Worm (Caenorhabditis elegans) whole organism, young adult: Measurements from ENCODE around the gene R08E3.1.

Experiments
- Y79H2A.3 ChIP-seq: fragments of 200-800 bp; sonication (Bioruptor generic); conservative IDR thresholded peaks from 2 replicates; pipeline ENCODE4 v1.3.6; 2022; ENCODE audit warnings: missing genetic modification reagents, missing genetic modification characterization, missing compliant biosample characterization
- dox-1 ChIP-seq: fragments of 200-800 bp; sonication (Bioruptor generic); IDR thresholded peaks from 2 replicates; pipeline ENCODE4 v1.3.6; 2022; ENCODE audit warnings: missing genetic modification reagents, missing genetic modification characterization, missing compliant biosample characterization
- lin-54 ChIP-seq: fragments of 200-800 bp; sonication (Bioruptor generic); optimal IDR thresholded peaks from 2 replicates; lab custom pipeline; 2018; ENCODE audit warnings: mild to moderate bottlenecking, missing genetic modification characterization, missing compliant biosample characterization
- lsy-27 ChIP-seq: sonication (generic microtip); optimal IDR thresholded peaks from 2 replicates; lab custom pipeline; 2017; ENCODE audit warnings: missing genetic modification characterization, mild to moderate bottlenecking, missing compliant biosample characterization, antibody characterized with exemption, missing genotype, borderline replicate concordance; ENCODE audit not compliant: insufficient read depth
- nfyb-1 ChIP-seq: fragments of 200-800 bp; sonication (Bioruptor generic); IDR thresholded peaks from 2 replicates; pipeline ENCODE4 v1.3.6; 2022; ENCODE audit warnings: missing genetic modification reagents, missing genetic modification characterization, missing compliant biosample characterization
- unc-130 ChIP-seq: sonication (generic microtip); optimal IDR thresholded peaks from 2 replicates; lab custom pipeline; 2016; ENCODE audit warnings: missing genetic modification reagents, missing genetic modification characterization, missing compliant biosample characterization

DNA sequence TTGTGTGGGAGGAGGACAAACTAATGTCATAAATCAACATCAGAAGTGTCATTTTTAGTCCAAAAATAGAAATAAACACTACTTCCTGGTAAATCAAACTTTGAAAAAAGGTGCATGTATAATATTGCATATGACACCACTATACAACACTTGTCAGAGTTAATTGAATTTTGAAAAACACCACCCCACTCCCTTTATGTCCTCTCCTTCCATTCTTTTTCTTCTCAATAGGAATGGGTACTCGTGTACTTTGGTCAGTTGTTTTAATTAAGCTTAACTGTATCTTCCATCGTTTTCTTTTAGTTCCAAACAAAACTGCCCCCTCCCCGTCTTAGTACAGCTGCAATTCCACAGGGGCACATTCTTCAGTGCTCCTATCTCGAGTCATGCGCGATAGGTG lies 34.9 kb upstream of the R08E3.1 start:
- TF ChIP-seq unc-130 (GFP tag; lab: Kevin White, UChicago), result no peak
- no peak for TF ChIP-seq dox-1 (GFP tag; lab: Robert Waterston, UW)
- TF ChIP-seq nfyb-1 (GFP tag; lab: Robert Waterston, UW), result no peak
- no peak for TF ChIP-seq lin-54
- TF ChIP-seq lsy-27 (tag; lab: Kevin White, UChicago), result no peak
- TF ChIP-seq Y79H2A.3, result no peak
